Worm (Caenorhabditis elegans): Measurements from ENCODE around the gene K03B4.1.

DNA sequence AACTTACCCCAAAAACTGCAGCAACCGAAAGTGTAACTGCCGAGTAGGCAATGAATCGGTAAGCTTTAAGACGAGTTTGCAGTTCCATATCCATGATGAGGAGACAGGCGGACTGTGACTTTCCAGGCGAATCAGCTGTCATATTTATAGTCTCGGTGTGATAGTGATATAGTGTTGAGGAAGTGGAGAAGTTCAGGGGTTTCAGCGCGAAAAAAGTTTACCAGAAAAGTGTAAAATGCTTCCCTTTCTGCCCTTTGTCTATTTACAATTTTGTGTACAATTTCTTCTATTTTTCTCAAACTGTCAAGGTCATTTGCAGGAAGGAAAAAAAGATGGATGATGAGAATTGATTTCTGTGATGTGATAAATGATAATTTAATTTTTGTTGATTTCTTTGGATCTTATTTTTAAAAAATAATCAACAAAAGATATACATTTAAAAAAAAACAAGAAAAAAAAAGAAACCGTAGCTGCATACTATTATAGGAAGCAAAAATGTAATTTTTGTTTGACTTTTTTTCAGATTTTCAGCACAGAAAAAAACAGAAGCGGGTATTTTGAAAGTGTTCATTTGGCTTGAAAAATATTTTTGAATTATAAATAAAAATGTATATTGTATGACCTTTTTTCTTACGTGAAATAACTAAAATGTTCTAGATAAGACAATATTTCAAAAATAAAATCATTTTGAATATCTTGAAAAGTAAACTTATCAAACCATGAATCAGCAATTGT is 35.1 kb upstream of the K03B4.1 start, which contains the start of the genes col-139 and F41F3.1:
- TF ChIP-seq mab-5 (tag; optimal IDR thresholded peaks at IDR 0.05), result no peak
- TF ChIP-seq lin-11 (tag; optimal IDR thresholded peaks at IDR 0.05), result no peak
- no peak for TF ChIP-seq ZK546.5 (tag; optimal IDR thresholded peaks at IDR 0.05)
- TF ChIP-seq R02D3.7 (tag; optimal IDR thresholded peaks at IDR 0.05), result no peak
- no peak for TF ChIP-seq ztf-11 (tag; optimal IDR thresholded peaks at IDR 0.05)
- TF ChIP-seq aly-2 (tag; optimal IDR thresholded peaks at IDR 0.05), result no peak
- TF ChIP-seq ama-1 (optimal IDR thresholded peaks at IDR 0.05), result no peak
- no peak for TF ChIP-seq ztf-4 (tag; optimal IDR thresholded peaks at IDR 0.05)
- TF ChIP-seq mdl-1 (tag; optimal IDR thresholded peaks at IDR 0.05), result no peak
- TF ChIP-seq nhr-77 (tag; optimal IDR thresholded peaks at IDR 0.05), result no peak
- no peak for TF ChIP-seq unc-55 (GFP tag; optimal IDR thresholded peaks at IDR 0.05)
- TF ChIP-seq crh-2 (tag; optimal IDR thresholded peaks at IDR 0.05), result no peak
- no peak for TF ChIP-seq ceh-82 (tag; optimal IDR thresholded peaks at IDR 0.05)
